Fruit fly (Drosophila melanogaster) Kc167 (cell line): ENCODE measurements around the gene Ntf-2.

ENCODE experiments used
- Myc ChIP-seq: fragments of >200 bp; optimal IDR thresholded peaks from 2 replicates; lab custom pipeline; 2017; ENCODE audit warnings: missing external identifiers
- Sin3A ChIP-seq: fragments of >200 bp; optimal IDR thresholded peaks from 2 replicates; lab custom pipeline; 2018; ENCODE audit warnings: missing external identifiers
- h ChIP-seq: fragments of >200 bp; optimal IDR thresholded peaks from 3 replicates; lab custom pipeline; 2018; ENCODE audit warnings: missing external identifiers
- insv ChIP-seq: fragments of >200 bp; optimal IDR thresholded peaks from 3 replicates; lab custom pipeline; 2018; ENCODE audit warnings: missing external identifiers
- psq ChIP-seq: fragments of >200 bp; optimal IDR thresholded peaks from 2 replicates; lab custom pipeline; 2017; ENCODE audit warnings: missing external identifiers
- ttk ChIP-seq: sonication (Bioruptor generic); optimal IDR thresholded peaks from 2 replicates; lab custom pipeline; 2017; ENCODE audit warnings: missing external identifiers

The Ntf-2 gene

DNA sequence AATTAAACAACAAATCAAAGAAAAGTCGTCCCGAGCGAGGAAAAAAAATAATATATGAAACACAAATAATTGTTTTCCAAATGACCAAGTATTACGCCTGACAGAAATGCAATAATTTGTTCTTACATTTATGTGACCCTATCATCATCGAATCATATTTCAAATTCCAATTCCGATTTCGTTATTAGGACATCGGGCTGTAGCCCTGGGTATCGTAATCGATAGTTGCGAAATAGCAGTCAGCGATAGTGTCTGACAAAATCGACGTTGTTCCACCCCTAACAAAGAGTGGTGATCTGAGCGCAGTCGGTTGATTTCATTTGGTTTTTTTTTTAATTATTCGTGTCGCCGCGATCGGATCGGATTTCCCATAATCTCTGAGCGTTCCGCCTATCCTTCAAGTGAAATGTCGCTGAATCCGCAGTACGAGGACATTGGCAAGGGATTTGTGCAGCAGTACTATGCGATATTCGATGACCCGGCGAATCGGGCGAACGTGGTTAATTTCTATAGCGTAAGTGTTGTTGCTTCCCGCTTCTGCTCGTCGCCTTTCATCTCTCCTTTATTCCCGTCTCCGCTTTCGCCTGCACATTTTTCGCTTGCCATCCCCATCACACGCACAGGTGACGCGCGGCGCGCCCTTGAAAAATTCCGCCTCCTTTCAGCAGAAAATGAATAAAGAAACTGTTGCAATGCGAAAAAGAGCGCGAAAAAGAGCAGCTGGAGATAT is at the start of gene Ntf-2:
Gene Ntf-2 (plus strand): TSS at position 262 of the 730 bp plus-strand sequence.
- TF ChIP-seq psq (lab: Kevin White, UChicago): no peak

DNA sequence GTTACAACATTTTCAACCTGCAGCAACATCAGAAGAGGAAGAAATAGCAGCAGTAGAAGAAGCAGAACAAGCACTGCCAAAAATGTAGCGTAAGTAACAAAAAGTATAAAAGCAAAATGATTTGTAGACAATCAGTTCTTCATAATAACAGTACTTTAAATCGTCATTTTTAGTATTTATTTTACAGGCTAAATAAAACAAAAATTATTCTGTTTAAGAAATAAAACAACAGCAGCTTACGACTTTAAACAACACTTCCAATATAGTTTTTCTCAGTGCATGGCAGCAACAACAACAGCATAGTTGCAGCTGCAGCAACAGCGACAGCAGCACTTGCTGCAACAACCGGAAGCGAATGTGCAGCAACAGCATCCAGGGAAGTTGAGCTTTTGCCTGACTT is 24.7 kb upstream of the Ntf-2 start:
- no peak for TF ChIP-seq Myc (lab: Kevin White, UChicago)

DNA sequence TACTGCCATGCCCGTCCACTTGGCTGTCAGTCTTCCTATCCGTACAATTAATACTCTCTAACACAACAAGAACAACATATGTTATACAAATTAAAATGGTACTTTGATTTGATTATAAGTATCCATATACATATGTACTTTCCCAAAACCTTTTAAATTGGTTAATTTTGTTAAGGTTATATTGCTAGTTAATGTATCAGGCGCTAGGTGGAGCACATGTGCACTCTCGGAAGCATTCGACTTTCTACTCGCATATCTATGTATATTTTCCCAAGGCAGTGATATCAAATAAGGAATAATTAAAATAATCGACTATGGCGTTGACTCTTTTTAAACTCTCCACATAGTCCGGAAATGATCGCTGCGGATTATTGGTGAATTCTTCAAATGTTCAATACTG is 17.7 kb upstream of the Ntf-2 start:
- TF ChIP-seq ttk (lab: Kevin White, UChicago) (no peak), Myc (lab: Kevin White, UChicago) (no peak), psq (lab: Kevin White, UChicago) (no peak), Sin3A (lab: Kevin White, UChicago) (no peak), h (lab: Kevin White, UChicago) (no peak), insv (lab: Kevin White, UChicago) (no peak)

DNA sequence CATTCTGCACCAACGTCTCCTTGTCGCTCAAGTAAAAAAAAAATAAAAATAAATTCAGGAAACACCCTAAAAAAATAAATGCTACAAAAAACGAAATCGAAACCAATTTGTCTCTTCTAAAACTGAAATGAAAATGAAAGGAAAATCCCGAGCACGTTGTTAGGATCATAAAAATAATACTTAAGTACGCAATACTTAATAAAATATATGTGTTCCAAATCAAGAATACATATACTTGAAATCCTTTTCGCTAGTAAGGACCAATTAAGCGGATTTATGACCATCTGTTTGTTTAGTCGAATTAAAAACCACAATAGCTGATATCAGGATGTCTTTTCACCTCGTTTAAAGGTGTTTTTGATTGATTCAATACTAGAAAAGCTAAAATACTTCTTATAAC is 9.5 kb upstream of the Ntf-2 start, which contains the start of gene r-cup:
Gene r-cup (minus strand): TSS at position 101 of the 400 bp plus-strand sequence.
- TF ChIP-seq Sin3A (lab: Kevin White, UChicago): no peak
- no peak for TF ChIP-seq insv (lab: Kevin White, UChicago)
- TF ChIP-seq Myc (lab: Kevin White, UChicago): no peak
- no peak for TF ChIP-seq h (lab: Kevin White, UChicago)
- TF ChIP-seq ttk (lab: Kevin White, UChicago): no peak
- TF ChIP-seq psq (lab: Kevin White, UChicago): no peak

DNA sequence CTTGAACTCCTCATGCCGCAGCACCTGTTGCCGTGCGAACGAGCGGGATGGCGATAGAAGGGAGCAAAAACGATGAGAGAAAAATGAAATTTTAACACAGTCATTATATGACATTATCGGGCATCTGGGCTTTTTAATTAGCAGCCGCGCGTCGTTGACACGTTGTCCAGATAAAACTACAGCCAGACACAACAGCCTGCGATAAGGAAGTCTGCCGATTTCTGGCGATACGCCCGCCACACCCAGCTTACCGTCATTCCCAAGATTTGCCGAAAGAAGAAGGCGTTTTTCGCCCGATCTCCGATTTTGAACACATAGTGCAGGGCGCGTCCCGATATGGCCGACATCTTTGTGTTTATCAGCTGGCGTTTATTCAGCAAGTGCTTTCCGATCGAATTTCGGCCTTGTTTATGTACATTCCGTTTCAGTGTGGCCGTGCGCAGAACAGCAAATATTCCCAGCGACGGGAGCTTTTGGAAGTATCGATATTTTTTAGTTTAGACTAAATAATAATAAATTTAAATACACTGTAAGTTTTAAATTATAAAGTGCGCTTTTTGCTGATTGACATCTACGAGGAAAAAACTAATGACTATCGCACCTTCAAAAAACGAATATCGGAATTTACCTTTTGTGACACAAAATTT is 7.2 kb upstream of the Ntf-2 start, which contains the start of gene CG1532:
Gene CG1532 (minus strand): TSS at position 433 of the 647 bp plus-strand sequence.
- TF ChIP-seq insv (lab: Kevin White, UChicago): no peak

DNA sequence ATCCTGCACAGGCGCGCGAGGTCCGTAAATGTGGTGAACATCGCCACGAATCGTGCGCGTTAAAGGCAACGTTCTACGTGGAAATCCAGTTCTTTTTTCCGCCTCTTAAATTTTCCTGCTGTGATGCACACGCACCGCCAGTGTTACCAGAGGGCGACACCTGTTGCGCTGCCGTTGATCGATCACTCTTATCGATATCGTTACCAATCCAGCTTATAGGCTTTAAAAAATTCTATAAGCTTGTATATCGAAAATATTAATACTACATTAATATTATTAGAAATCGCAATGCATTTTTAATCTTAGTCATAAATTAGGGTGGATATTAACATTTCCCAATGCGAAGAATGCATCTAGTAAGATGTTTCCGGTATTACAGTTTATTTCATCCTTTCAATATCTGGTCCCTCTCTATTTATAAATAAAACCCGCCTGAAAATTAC is 3.4 kb upstream of the Ntf-2 start, which contains the start of gene CG1529:
Gene CG1529 (minus strand): TSS at position 132 of the 443 bp plus-strand sequence.
- TF ChIP-seq psq (lab: Kevin White, UChicago): no peak
- no peak for TF ChIP-seq h (lab: Kevin White, UChicago)
- no peak for TF ChIP-seq ttk (lab: Kevin White, UChicago)
- TF ChIP-seq Sin3A (lab: Kevin White, UChicago): no peak
- TF ChIP-seq Myc (lab: Kevin White, UChicago): no peak
- TF ChIP-seq insv (lab: Kevin White, UChicago): no peak

DNA sequence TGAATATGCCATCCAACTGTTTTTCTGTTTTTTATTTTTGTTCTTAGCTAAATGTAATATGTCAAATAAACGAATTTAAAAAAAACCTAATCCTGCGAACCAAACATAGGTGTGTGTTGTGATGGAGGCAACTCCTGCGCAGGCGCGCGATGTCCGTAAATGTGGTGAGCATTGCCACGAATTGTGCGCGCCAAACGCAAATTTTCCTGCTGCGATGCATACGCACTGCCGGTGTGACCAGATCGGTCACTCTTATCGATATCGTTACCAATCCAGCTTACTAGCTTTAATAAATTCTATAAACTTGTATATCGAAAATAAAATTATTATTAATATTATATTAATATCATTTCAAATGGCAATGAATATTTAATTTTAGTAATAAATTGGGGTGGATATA is 631 bp upstream of the Ntf-2 start:
- no peak for TF ChIP-seq Sin3A (lab: Kevin White, UChicago)
- TF ChIP-seq insv (lab: Kevin White, UChicago): no peak
- no peak for TF ChIP-seq psq (lab: Kevin White, UChicago)
- TF ChIP-seq ttk (lab: Kevin White, UChicago): no peak
- no peak for TF ChIP-seq Myc (lab: Kevin White, UChicago)
- TF ChIP-seq h (lab: Kevin White, UChicago): no peak

DNA sequence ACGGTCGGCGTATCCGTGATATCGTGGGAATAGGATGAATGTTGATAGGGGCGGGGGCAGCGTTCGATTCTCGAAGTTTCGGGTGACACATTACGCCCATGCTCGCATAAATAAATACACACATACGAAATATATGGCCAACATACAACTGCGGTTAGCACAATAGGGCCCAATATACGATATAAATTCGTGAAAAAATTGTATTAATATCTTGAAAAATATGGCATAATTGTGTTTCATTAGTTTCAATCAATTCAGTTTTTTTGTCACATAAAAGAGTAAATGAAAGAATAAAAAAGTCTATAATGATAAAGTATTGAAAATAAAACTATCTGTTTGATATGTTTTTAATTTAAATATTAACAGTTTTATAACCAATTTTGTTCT is 662 bp downstream of the Ntf-2 start:
- no peak for TF ChIP-seq ttk (lab: Kevin White, UChicago)
- no peak for TF ChIP-seq h (lab: Kevin White, UChicago)
- no peak for TF ChIP-seq psq (lab: Kevin White, UChicago)
- TF ChIP-seq Sin3A (lab: Kevin White, UChicago): no peak
- no peak for TF ChIP-seq Myc (lab: Kevin White, UChicago)
- no peak for TF ChIP-seq insv (lab: Kevin White, UChicago)

DNA sequence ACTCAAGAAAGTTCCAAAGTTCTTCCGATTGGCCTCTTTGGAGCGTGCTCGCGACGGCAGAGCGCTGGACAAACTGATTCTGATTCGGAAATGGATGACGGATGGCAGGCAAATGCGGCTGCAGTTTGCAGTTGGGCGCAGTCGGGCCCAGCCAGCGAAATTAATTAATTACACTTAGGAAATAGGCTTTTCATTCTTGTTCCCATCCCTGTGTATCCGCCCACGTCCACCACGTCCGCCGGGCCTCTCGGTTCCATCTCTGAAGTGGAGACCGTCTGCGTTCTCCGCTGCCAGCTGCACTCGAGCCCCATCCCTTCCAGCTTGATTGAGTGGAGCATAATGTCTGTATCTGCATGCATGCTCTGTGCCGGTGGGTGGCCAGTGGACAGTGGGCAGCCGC is 5.2 kb downstream of the Ntf-2 start, which contains the start of gene CG15449:
Gene CG15449 (minus strand): TSS at position 101 of the 400 bp plus-strand sequence.
- TF ChIP-seq Sin3A (lab: Kevin White, UChicago) (no peak), psq (lab: Kevin White, UChicago) (no peak), insv (lab: Kevin White, UChicago) (no peak), h (lab: Kevin White, UChicago) (no peak), ttk (lab: Kevin White, UChicago) (no peak), Myc (lab: Kevin White, UChicago) (no peak)

DNA sequence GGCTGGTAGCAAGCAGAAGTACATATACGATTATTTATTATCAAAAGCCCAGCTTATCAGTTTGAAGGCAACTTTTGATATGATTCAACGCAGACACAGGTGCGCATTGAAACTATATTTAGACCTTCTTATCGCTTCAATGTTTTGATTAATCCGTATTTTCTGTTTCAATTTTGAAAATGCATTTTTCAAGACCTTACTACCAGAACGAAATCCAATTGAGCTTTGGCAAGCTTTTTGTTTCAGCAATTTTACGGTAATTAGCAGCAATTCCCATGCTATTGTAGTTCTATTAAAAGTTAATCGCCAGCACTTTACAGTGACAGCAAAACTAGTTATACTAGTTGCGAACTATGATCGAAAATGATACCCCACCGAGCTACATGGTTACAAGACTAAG is 6.6 kb downstream of the Ntf-2 start, which contains the start of gene Mgstl:
Gene Mgstl (plus strand): TSS at position 301 of the 400 bp plus-strand sequence.
- TF ChIP-seq h (lab: Kevin White, UChicago) (no peak), psq (lab: Kevin White, UChicago) (no peak), Sin3A (lab: Kevin White, UChicago) (no peak), Myc (lab: Kevin White, UChicago) (no peak), ttk (lab: Kevin White, UChicago) (no peak), insv (lab: Kevin White, UChicago) (no peak)

DNA sequence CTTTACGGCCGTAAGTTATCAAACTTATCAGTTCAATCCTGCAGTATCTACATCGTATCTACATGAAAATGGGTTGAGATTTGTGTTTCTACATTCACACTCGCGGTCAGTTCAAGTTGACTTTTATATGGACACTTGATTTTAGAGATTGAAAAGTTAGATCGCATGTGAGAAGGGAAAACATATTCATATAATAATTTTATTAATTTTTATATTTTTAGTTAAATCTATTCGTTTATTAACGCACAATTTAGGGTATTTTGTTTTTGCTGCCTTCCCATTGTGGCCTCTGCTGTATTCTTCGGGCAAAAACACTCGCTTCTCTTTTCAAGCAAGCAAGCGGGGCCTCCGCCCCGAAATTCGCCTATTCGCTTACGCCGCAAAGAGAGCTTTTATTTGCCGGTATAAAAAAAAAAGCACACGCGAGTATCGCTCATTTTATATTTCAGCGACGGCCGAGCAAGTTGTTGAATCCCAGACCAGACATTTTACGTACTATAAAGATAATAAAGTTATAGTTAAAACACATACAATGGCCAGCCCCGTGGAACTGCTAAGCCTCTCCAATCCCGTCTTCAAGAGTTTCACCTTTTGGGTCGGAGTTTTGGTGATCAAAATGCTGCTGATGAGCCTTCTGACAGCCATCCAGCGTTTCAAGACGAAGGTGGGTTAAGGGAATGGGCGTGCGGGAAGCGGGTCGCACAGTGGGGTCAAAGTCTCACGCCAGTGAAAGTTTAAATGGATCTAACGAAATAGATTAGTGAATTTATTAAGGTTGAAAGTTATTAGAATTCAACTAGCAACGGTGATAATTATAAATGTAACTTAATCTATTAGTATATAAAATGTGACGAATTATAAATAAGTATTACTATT is 7.6 kb downstream of the Ntf-2 start:
- TF ChIP-seq insv (lab: Kevin White, UChicago) (no peak), Myc (lab: Kevin White, UChicago) (no peak), h (lab: Kevin White, UChicago) (no peak), ttk (lab: Kevin White, UChicago) (no peak), Sin3A (lab: Kevin White, UChicago) (no peak), psq (lab: Kevin White, UChicago) (no peak)
